Fruit fly (Drosophila melanogaster) whole organism, embryonic: ENCODE measurements around the gene CG15144.
A peak's percentile ranks its signal among the peaks of the same experiment; 100 is the strongest.

Experiments used
- Aef1 ChIP-seq: fragments of 200-800 bp; sonication (Bioruptor generic); IDR thresholded peaks from 3 replicates; pipeline ENCODE4 v1.3.6; 2022; ENCODE audit warnings: missing biosample characterization, missing genetic modification characterization
- Antp ChIP-seq: fragments of 200-800 bp; sonication (Bioruptor generic); optimal IDR thresholded peaks from 3 replicates; lab custom pipeline; 2016; ENCODE audit warnings: missing biosample characterization, missing genetic modification characterization
- Awh ChIP-seq: fragments of 200-800 bp; sonication (Bioruptor generic); IDR thresholded peaks from 2 replicates; pipeline ENCODE4, ENCODE4 v1.3.6; 2022; ENCODE audit warnings: missing biosample characterization, missing genetic modification characterization
- Bdp1 ChIP-seq: fragments of 200-800 bp; sonication (Bioruptor generic); optimal IDR thresholded peaks from 3 replicates; lab custom pipeline; 2016; ENCODE audit warnings: missing biosample characterization, missing genetic modification characterization
- Bteb2 ChIP-seq: fragments of 200-800 bp; sonication (Bioruptor generic); optimal IDR thresholded peaks from 2 replicates; lab custom pipeline; 2016; ENCODE audit warnings: missing biosample characterization, missing genetic modification characterization
- CG10366 ChIP-seq: fragments of 200-800 bp; sonication (Bioruptor generic); IDR thresholded peaks from 2 replicates; pipeline ENCODE4 v1.3.6; 2022; ENCODE audit warnings: missing biosample characterization, missing genetic modification characterization
- CG10565 ChIP-seq: fragments of 200-800 bp; sonication (Bioruptor generic); optimal IDR thresholded peaks from 3 replicates; lab custom pipeline; 2016; ENCODE audit warnings: missing biosample characterization, mild to moderate bottlenecking, missing genetic modification characterization
- CG11093 ChIP-seq: fragments of 200-800 bp; sonication (Bioruptor generic); IDR thresholded peaks from 3 replicates; pipeline ENCODE4 v1.3.6; 2022; ENCODE audit warnings: missing biosample characterization, missing genetic modification characterization
- CG11504 ChIP-seq: fragments of 200-800 bp; sonication (Bioruptor generic); optimal IDR thresholded peaks from 3 replicates; lab custom pipeline; 2019; ENCODE audit warnings: missing biosample characterization, mild to moderate bottlenecking, missing genetic modification characterization, moderate library complexity
- CG1233 ChIP-seq: fragments of 200-800 bp; sonication (Bioruptor generic); optimal IDR thresholded peaks from 4 replicates; lab custom pipeline; 2018; ENCODE audit warnings: missing biosample characterization, mild to moderate bottlenecking, missing genetic modification characterization
- CG13123 ChIP-seq: fragments of 200-800 bp; sonication (Bioruptor generic); optimal IDR thresholded peaks from 2 replicates; lab custom pipeline; 2016; ENCODE audit warnings: missing biosample characterization, missing genetic modification characterization
- CG1603 ChIP-seq: fragments of 200-800 bp; sonication (Bioruptor generic); optimal IDR thresholded peaks from 2 replicates; lab custom pipeline; 2019; ENCODE audit warnings: missing biosample characterization, mild to moderate bottlenecking, missing genetic modification characterization, moderate library complexity
- CG17829 ChIP-seq: fragments of 200-800 bp; optimal IDR thresholded peaks from 2 replicates; lab custom pipeline; 2019; ENCODE audit warnings: missing biosample characterization, mild to moderate bottlenecking, missing genetic modification characterization, moderate library complexity
- CG17912 ChIP-seq: fragments of 200-800 bp; sonication (Bioruptor generic); optimal IDR thresholded peaks from 2 replicates; lab custom pipeline; 2018; ENCODE audit warnings: missing biosample characterization, mild to moderate bottlenecking, missing genetic modification characterization
- CG2120 ChIP-seq: fragments of 200-800 bp; sonication (Bioruptor generic); optimal IDR thresholded peaks from 3 replicates; lab custom pipeline; 2016; ENCODE audit warnings: missing biosample characterization, missing genetic modification characterization
- CG2199 ChIP-seq: fragments of 200-800 bp; sonication (Bioruptor generic); IDR thresholded peaks from 3 replicates; pipeline ENCODE4 v1.3.6; 2022; ENCODE audit warnings: missing biosample characterization, missing genetic modification characterization
- CG34422 ChIP-seq: fragments of 200-800 bp; sonication (Bioruptor generic); IDR thresholded peaks from 3 replicates; pipeline ENCODE4 v1.3.6; 2022; ENCODE audit warnings: missing biosample characterization, missing genetic modification characterization
- CG3726 ChIP-seq: fragments of 200-800 bp; sonication (Bioruptor generic); IDR thresholded peaks from 3 replicates; pipeline ENCODE4, ENCODE4 v1.3.6; 2022; ENCODE audit warnings: missing biosample characterization, missing genetic modification characterization
- CG6654 ChIP-seq: fragments of 200-800 bp; sonication (Bioruptor generic); optimal IDR thresholded peaks from 2 replicates; lab custom pipeline; 2017; ENCODE audit warnings: missing biosample characterization, mild to moderate bottlenecking, missing genetic modification characterization
- CG6765 ChIP-seq: fragments of 200-800 bp; sonication (Bioruptor generic); optimal IDR thresholded peaks from 3 replicates; lab custom pipeline; 2017; ENCODE audit warnings: missing biosample characterization, mild to moderate bottlenecking, missing genetic modification characterization
- CG8359 ChIP-seq: fragments of 200-800 bp; sonication (Bioruptor generic); optimal IDR thresholded peaks from 2 replicates; lab custom pipeline; 2017; ENCODE audit warnings: missing biosample characterization, mild to moderate bottlenecking, missing genetic modification characterization, borderline replicate concordance
- CG8478 ChIP-seq: fragments of >200 bp; optimal IDR thresholded peaks from 2 replicates; lab custom pipeline; 2018
- CG9215 ChIP-seq: fragments of 200-800 bp; sonication (Bioruptor generic); IDR thresholded peaks from 2 replicates; pipeline ENCODE4 v1.3.6; 2022; ENCODE audit warnings: missing biosample characterization, missing genetic modification characterization
- CHES-1-like ChIP-seq: fragments of 200-800 bp; sonication (Bioruptor generic); optimal IDR thresholded peaks from 2 replicates; lab custom pipeline; 2016; ENCODE audit warnings: missing biosample characterization, missing genetic modification characterization
- CrebB ChIP-seq: fragments of 200-800 bp; sonication (Bioruptor generic); optimal IDR thresholded peaks from 3 replicates; lab custom pipeline; 2018; ENCODE audit warnings: missing biosample characterization, mild to moderate bottlenecking, missing genetic modification characterization
- D19A ChIP-seq: fragments of 200-800 bp; optimal IDR thresholded peaks from 3 replicates; lab custom pipeline; 2019; ENCODE audit warnings: missing biosample characterization, mild to moderate bottlenecking, missing genetic modification characterization, moderate library complexity
- Doc3 ChIP-seq: fragments of 200-800 bp; sonication (Bioruptor generic); IDR thresholded peaks from 3 replicates; pipeline ENCODE4 v1.3.6; 2022; ENCODE audit warnings: missing biosample characterization, missing genetic modification characterization; ENCODE audit not compliant: partially characterized antibody
- Dref ChIP-seq: fragments of 200-800 bp; sonication (Bioruptor generic); IDR thresholded peaks from 2 replicates; pipeline ENCODE4 v1.3.6; 2022; ENCODE audit warnings: missing biosample characterization, missing genetic modification characterization
- Ets97D ChIP-seq: fragments of 200-800 bp; sonication (Bioruptor generic); optimal IDR thresholded peaks from 3 replicates; lab custom pipeline; 2016; ENCODE audit warnings: missing biosample characterization, missing genetic modification characterization
- Hey ChIP-seq: fragments of 200-800 bp; sonication (Bioruptor generic); optimal IDR thresholded peaks from 3 replicates; lab custom pipeline; 2018; ENCODE audit warnings: missing biosample characterization, mild to moderate bottlenecking, missing genetic modification characterization
- Hmx ChIP-seq: fragments of 200-800 bp; sonication (Bioruptor generic); optimal IDR thresholded peaks from 2 replicates; lab custom pipeline; 2016; ENCODE audit warnings: missing biosample characterization, missing genetic modification characterization
- Hr39 ChIP-seq: fragments of >200 bp; optimal IDR thresholded peaks from 2 replicates; lab custom pipeline; 2017
- Kr ChIP-seq: fragments of 200-800 bp; sonication (Bioruptor generic); optimal IDR thresholded peaks from 2 replicates; lab custom pipeline; 2017; ENCODE audit warnings: missing biosample characterization, mild to moderate bottlenecking, missing genetic modification characterization
- Mrtf ChIP-seq: fragments of 200-800 bp; sonication (Bioruptor generic); IDR thresholded peaks from 3 replicates; pipeline ENCODE4 v1.3.6; 2022; ENCODE audit warnings: missing biosample characterization, missing genetic modification characterization
- Nf-YA ChIP-seq: fragments of 200-800 bp; sonication (Bioruptor generic); IDR thresholded peaks from 2 replicates; pipeline ENCODE4 v1.3.6; 2022; ENCODE audit warnings: missing biosample characterization, missing genetic modification characterization
- NfI ChIP-seq: fragments of 200-800 bp; sonication (Bioruptor generic); optimal IDR thresholded peaks from 3 replicates; lab custom pipeline; 2018; ENCODE audit warnings: missing biosample characterization, mild to moderate bottlenecking, missing genetic modification characterization, moderate library complexity
- Six4 ChIP-seq: fragments of 200-800 bp; sonication (Bioruptor generic); optimal IDR thresholded peaks from 2 replicates; lab custom pipeline; 2016; ENCODE audit warnings: missing biosample characterization, missing genetic modification characterization
- Taf1 ChIP-seq: fragments of 200-800 bp; sonication (Bioruptor generic); IDR thresholded peaks from 2 replicates; pipeline ENCODE4 v1.3.6; 2022; ENCODE audit warnings: missing biosample characterization, missing genetic modification characterization
- Tbp ChIP-seq: fragments of >200 bp; optimal IDR thresholded peaks from 2 replicates; lab custom pipeline; 2018; ENCODE audit warnings: missing biosample characterization, missing genetic modification characterization
- dmrt11E ChIP-seq: fragments of 200-800 bp; sonication (Bioruptor generic); optimal IDR thresholded peaks from 3 replicates; lab custom pipeline; 2018; ENCODE audit warnings: missing biosample characterization, mild to moderate bottlenecking, missing genetic modification characterization, moderate library complexity
- eve ChIP-seq, 2 experiments: fragments of >200 bp; optimal IDR thresholded peaks; 2 replicates each; lab custom pipeline; 2017; ENCODE audit warnings: missing biosample characterization in 2 of 2, missing genetic modification characterization in 2 of 2
- ewg ChIP-seq: fragments of 200-800 bp; sonication (Bioruptor generic); optimal IDR thresholded peaks from 3 replicates; lab custom pipeline; 2017; ENCODE audit warnings: mild to moderate bottlenecking, missing biosample characterization, missing genetic modification reagents, missing genetic modification characterization
- gcm2 ChIP-seq: fragments of 200-800 bp; sonication (Bioruptor generic); optimal IDR thresholded peaks from 2 replicates; lab custom pipeline; 2016; ENCODE audit warnings: missing biosample characterization, missing genetic modification characterization
- h ChIP-seq: fragments of >200 bp; optimal IDR thresholded peaks from 2 replicates; lab custom pipeline; 2017
- kah ChIP-seq: fragments of 200-800 bp; sonication (Bioruptor generic); optimal IDR thresholded peaks from 2 replicates; lab custom pipeline; 2018; ENCODE audit warnings: missing biosample characterization, mild to moderate bottlenecking, missing genetic modification characterization
- ken ChIP-seq: fragments of 200-800 bp; sonication (Bioruptor generic); IDR thresholded peaks from 3 replicates; pipeline ENCODE4 v1.3.6; 2022; ENCODE audit warnings: missing biosample characterization, missing genetic modification characterization
- nau ChIP-seq: fragments of 200-800 bp; sonication (Bioruptor generic); optimal IDR thresholded peaks from 3 replicates; lab custom pipeline; 2017; ENCODE audit warnings: missing biosample characterization, mild to moderate bottlenecking, missing genetic modification characterization, missing genetic modification reagents
- otp ChIP-seq: fragments of 200-800 bp; sonication (Bioruptor generic); IDR thresholded peaks from 3 replicates; pipeline ENCODE4, ENCODE4 v1.3.6; 2022; ENCODE audit warnings: missing biosample characterization, missing genetic modification characterization
- pita ChIP-seq: fragments of 200-800 bp; sonication (Bioruptor generic); optimal IDR thresholded peaks from 2 replicates; lab custom pipeline; 2017; ENCODE audit warnings: missing biosample characterization, mild to moderate bottlenecking, missing genetic modification characterization
- shn ChIP-seq: fragments of 200-800 bp; sonication (Bioruptor generic); optimal IDR thresholded peaks from 3 replicates; lab custom pipeline; 2016; ENCODE audit warnings: missing biosample characterization, missing genetic modification characterization
- vvl ChIP-seq: fragments of 200-800 bp; sonication (Bioruptor generic); IDR thresholded peaks from 2 replicates; pipeline ENCODE4 v1.3.6; 2022; ENCODE audit warnings: missing biosample characterization, missing genetic modification characterization
- z ChIP-seq: fragments of 200-800 bp; sonication (Bioruptor generic); IDR thresholded peaks from 3 replicates; pipeline ENCODE4 v1.3.6; 2022; ENCODE audit warnings: missing biosample characterization, missing genetic modification characterization

Gene CG15144

dm6 chr2L:17480943-17481580, 47.9 kb downstream of the CG15144 start, which contains the start of the genes fws and Lamtor3 (continued):
- TF ChIP-seq CG10565 (peak; percentile 74), eve (GFP tag; optimal IDR thresholded peaks at IDR 0.05; lab: Kevin White, UChicago) (no peak), CrebB (tag; lab: Kevin White, UChicago) (peak; percentile 95), CG34422 (GFP tag; lab: Robert Waterston, UW) (peak; percentile 100), CG6765 (GFP tag; lab: Kevin White, UChicago) (peak; percentile 91), Kr (GFP tag; lab: Kevin White, UChicago) (peak; percentile 29), Hmx (GFP tag; lab: Kevin White, UChicago) (peak; percentile 61), CG10366 (GFP tag; lab: Robert Waterston, UW) (peak; percentile 99), kah (GFP tag; lab: Kevin White, UChicago) (peak; percentile 88), Hr39 (lab: Kevin White, UChicago) (no peak), NfI (GFP tag; lab: Kevin White, UChicago) (peak; percentile 99), ken (GFP tag; lab: Robert Waterston, UW) (peak; percentile 99), Awh (peak; percentile 99), CHES-1-like (GFP tag; lab: Kevin White, UChicago) (peak; percentile 84), Aef1 (GFP tag; lab: Robert Waterston, UW) (peak; percentile 99), CG11504 (tag; lab: Kevin White, UChicago) (peak; percentile 95), nau (GFP tag; lab: Kevin White, UChicago) (peak; percentile 96), Nf-YA (GFP tag; lab: Robert Waterston, UW) (peak; percentile 97), CG2199 (GFP tag; lab: Robert Waterston, UW) (peak; percentile 99), Antp (GFP tag; lab: Kevin White, UChicago) (peak; percentile 72), shn (GFP tag; lab: Kevin White, UChicago) (peak; percentile 85), CG1603 (tag; lab: Kevin White, UChicago) (peak; percentile 82), CG13123 (GFP tag; lab: Kevin White, UChicago) (peak; percentile 88), Doc3 (GFP tag; lab: Robert Waterston, UW) (peak; percentile 53; the same call in 2 of the 3 replicates), CG9215 (GFP tag; lab: Robert Waterston, UW) (peak; percentile 98), CG1233 (GFP tag; lab: Kevin White, UChicago) (peak; percentile 98), Six4 (GFP tag; lab: Kevin White, UChicago) (peak; percentile 95), CG3726 (GFP tag; lab: Robert Waterston, UW) (peak; percentile 98), Hey (peak; percentile 72), gcm2 (peak; percentile 85), Mrtf (GFP tag; lab: Robert Waterston, UW) (peak; percentile 99), CG17829 (tag; lab: Kevin White, UChicago) (peak; percentile 98), vvl (peak; percentile 100), CG11093 (GFP tag; lab: Robert Waterston, UW) (peak; percentile 99), Taf1 (GFP tag; lab: Robert Waterston, UW) (peak; percentile 99), CG17912 (GFP tag; lab: Kevin White, UChicago) (peak; percentile 19), Bdp1 (GFP tag; lab: Kevin White, UChicago) (peak; percentile 82), ewg (GFP tag; lab: Kevin White, UChicago) (peak; percentile 97), dmrt11E (peak; percentile 98), D19A (tag; lab: Kevin White, UChicago) (peak; percentile 93), Tbp (GFP tag; lab: Kevin White, UChicago) (no peak), CG8359 (peak; percentile 90), CG6654 (peak; percentile 91), otp (GFP tag; lab: Robert Waterston, UW) (peak; percentile 98), CG2120 (peak; percentile 98), Dref (GFP tag; lab: Robert Waterston, UW) (peak; percentile 74), Ets97D (peak; percentile 75), z (GFP tag; lab: Robert Waterston, UW) (peak; percentile 80), h (no peak), CG8478 (lab: Kevin White, UChicago) (no peak), Bteb2 (peak; percentile 90), pita (GFP tag; lab: Kevin White, UChicago) (no peak)
